Worm (Caenorhabditis elegans) whole organism, early embryonic: Measurements from ENCODE around the gene dmsr-8.

Experiments used
- B0310.2 ChIP-seq: sonication (generic microtip); optimal IDR thresholded peaks from 2 replicates; lab custom pipeline; 2016; ENCODE audit warnings: mild to moderate bottlenecking, missing genetic modification characterization, missing compliant biosample characterization
- F13C5.2 ChIP-seq: sonication (generic microtip); optimal IDR thresholded peaks from 2 replicates; lab custom pipeline; 2017; ENCODE audit warnings: mild to moderate bottlenecking, missing genetic modification characterization, inconsistent platforms, missing compliant biosample characterization
- aly-1 ChIP-seq: sonication (generic microtip); optimal IDR thresholded peaks from 2 replicates; lab custom pipeline; 2016; ENCODE audit warnings: missing genetic modification characterization, missing compliant biosample characterization
- ama-1 ChIP-seq: fragments of 150-350 bp; optimal IDR thresholded peaks from 2 replicates; lab custom pipeline; 2014
- ceh-13 ChIP-seq: fragments of 200-800 bp; sonication (Bioruptor generic); optimal IDR thresholded peaks from 2 replicates; lab custom pipeline; 2018; ENCODE audit warnings: mild to moderate bottlenecking, missing genetic modification characterization, missing compliant biosample characterization
- ceh-36 ChIP-seq: sonication (generic microtip); optimal IDR thresholded peaks from 2 replicates; lab custom pipeline; 2016; ENCODE audit warnings: missing genetic modification characterization, inconsistent platforms, missing compliant biosample characterization
- ets-7 ChIP-seq: sonication (generic microtip); optimal IDR thresholded peaks from 2 replicates; lab custom pipeline; 2016; ENCODE audit warnings: missing genotype, missing genetic modification characterization, missing compliant biosample characterization
- flt-1 ChIP-seq: fragments of 200-800 bp; sonication (Bioruptor generic); IDR thresholded peaks from 2 replicates; pipeline ENCODE4 v1.3.6; 2022; ENCODE audit warnings: missing genetic modification characterization, missing compliant biosample characterization
- hmbx-1 ChIP-seq: sonication (generic microtip); optimal IDR thresholded peaks from 2 replicates; lab custom pipeline; 2016; ENCODE audit warnings: mild to moderate bottlenecking, missing genetic modification characterization, missing compliant biosample characterization
- hmg-4 ChIP-seq: fragments of 200-800 bp; sonication (Bioruptor generic); optimal IDR thresholded peaks from 2 replicates; lab custom pipeline; 2018; ENCODE audit warnings: mild to moderate bottlenecking, missing genetic modification characterization, missing compliant biosample characterization
- hnd-1 ChIP-seq: sonication (generic microtip); optimal IDR thresholded peaks from 2 replicates; lab custom pipeline; 2016; ENCODE audit warnings: missing genetic modification characterization, missing compliant biosample characterization
- pes-1 ChIP-seq: fragments of 200-800 bp; sonication (Bioruptor generic); IDR thresholded peaks from 2 replicates; pipeline ENCODE4 v1.3.6; 2022; ENCODE audit warnings: missing genetic modification reagents, missing genetic modification characterization, missing compliant biosample characterization
- scrt-1 ChIP-seq: fragments of 200-800 bp; sonication (Bioruptor generic); IDR thresholded peaks from 2 replicates; pipeline ENCODE4 v1.3.6; 2022; ENCODE audit warnings: missing genetic modification characterization, missing compliant biosample characterization
- sea-1 ChIP-seq: fragments of 200-800 bp; sonication (Bioruptor generic); conservative IDR thresholded peaks from 2 replicates; pipeline ENCODE4 v1.3.6; 2022; ENCODE audit warnings: missing genetic modification characterization, missing compliant biosample characterization
- tbx-11 ChIP-seq: fragments of 200-800 bp; sonication (Bioruptor generic); IDR thresholded peaks from 2 replicates; pipeline ENCODE4 v1.3.6; 2022; ENCODE audit warnings: missing genetic modification characterization, missing compliant biosample characterization
- tbx-37 ChIP-seq: fragments of 200-800 bp; sonication (Bioruptor generic); conservative IDR thresholded peaks from 2 replicates; pipeline ENCODE4 v1.3.6; 2022; ENCODE audit warnings: missing genetic modification reagents, missing genetic modification characterization, missing compliant biosample characterization
- tra-4 ChIP-seq: sonication (generic microtip); optimal IDR thresholded peaks from 2 replicates; lab custom pipeline; 2017; ENCODE audit warnings: missing genetic modification characterization, missing compliant biosample characterization

dmsr-8 gene

DNA sequence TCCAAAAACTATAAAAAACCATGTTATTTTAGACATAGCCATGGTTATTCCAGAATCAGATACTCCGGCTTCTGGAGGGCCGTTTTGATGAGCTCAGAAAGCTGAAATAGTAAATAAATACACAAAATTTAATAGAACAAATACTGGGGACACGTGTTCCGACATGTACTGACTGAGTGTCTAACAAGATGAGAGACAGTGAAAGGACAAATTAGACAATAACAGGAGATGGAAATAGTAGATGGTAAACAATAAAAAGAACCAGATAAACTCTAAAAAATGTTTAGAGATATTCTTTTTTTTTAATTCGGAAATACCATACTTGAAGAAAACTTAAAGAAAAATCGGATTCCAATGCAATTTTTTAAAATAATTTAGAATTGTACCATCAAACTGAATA, 29.5 kb downstream of the dmsr-8 start, which contains the start of gene Y32F6B.1:
Gene Y32F6B.1 (minus strand): TSS at position 101 of the 400 bp plus-strand sequence.
- no peak for TF ChIP-seq ceh-13 (GFP tag; lab: Kevin White, UChicago)
- no peak for TF ChIP-seq hmg-4 (GFP tag; lab: Kevin White, UChicago)
- no peak for TF ChIP-seq flt-1 (GFP tag; lab: Robert Waterston, UW)
- TF ChIP-seq tbx-37 (GFP tag; lab: Robert Waterston, UW), result no peak
- no peak for TF ChIP-seq hmbx-1 (tag; lab: Kevin White, UChicago)
- TF ChIP-seq B0310.2 (tag; lab: Kevin White, UChicago), result no peak
- no peak for TF ChIP-seq F13C5.2 (tag; lab: Kevin White, UChicago)
- no peak for TF ChIP-seq aly-1
- TF ChIP-seq ets-7 (tag; lab: Kevin White, UChicago), result no peak
- TF ChIP-seq hnd-1, result no peak
- TF ChIP-seq sea-1 (GFP tag; lab: Robert Waterston, UW), result no peak
- no peak for TF ChIP-seq pes-1 (GFP tag; lab: Robert Waterston, UW)
- TF ChIP-seq ama-1, result no peak
- TF ChIP-seq tra-4 (tag; lab: Kevin White, UChicago), result no peak
- no peak for TF ChIP-seq scrt-1 (GFP tag; lab: Robert Waterston, UW)
- no peak for TF ChIP-seq tbx-11 (GFP tag; lab: Robert Waterston, UW)
- no peak for TF ChIP-seq ceh-36 (tag; lab: Kevin White, UChicago)

DNA sequence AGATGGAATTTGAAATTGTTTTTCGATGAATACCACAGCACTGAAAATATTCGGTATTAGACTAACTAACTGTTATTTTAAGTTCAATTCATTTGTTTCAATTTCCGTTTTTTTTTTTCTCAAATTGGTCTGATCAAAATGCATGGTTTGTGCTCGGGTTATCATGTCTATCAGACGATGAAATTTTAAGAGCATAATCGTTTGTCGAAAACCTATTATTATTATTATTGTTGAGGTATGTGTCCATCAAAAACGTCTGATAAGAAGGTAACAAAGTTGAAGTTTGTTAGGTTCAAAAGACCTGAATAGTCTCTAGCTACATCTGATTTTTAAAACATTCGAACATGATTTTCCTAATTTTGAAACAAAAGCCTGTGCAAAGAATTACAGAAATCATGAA, 30.2 kb downstream of the dmsr-8 start:
- TF ChIP-seq ceh-13 (GFP tag; lab: Kevin White, UChicago) (no peak), pes-1 (GFP tag; lab: Robert Waterston, UW) (no peak), tra-4 (tag; lab: Kevin White, UChicago) (no peak), hnd-1 (no peak), sea-1 (GFP tag; lab: Robert Waterston, UW) (no peak), B0310.2 (tag; lab: Kevin White, UChicago) (no peak), tbx-11 (GFP tag; lab: Robert Waterston, UW) (no peak), ets-7 (tag; lab: Kevin White, UChicago) (no peak), hmg-4 (GFP tag; lab: Kevin White, UChicago) (no peak)

ce11 chrV:10478097-10478828, 35.9 kb downstream of the dmsr-8 start, which contains the start of the genes crp-1 and Y32F6B.9:
Gene crp-1, plus strand, starts transcription at chrV:10478564.
Gene Y32F6B.9, plus strand, starts transcription at chrV:10478699.
- no peak for TF ChIP-seq scrt-1 (GFP tag; lab: Robert Waterston, UW)
- no peak for TF ChIP-seq ceh-36 (tag; lab: Kevin White, UChicago)
- TF ChIP-seq hmg-4 (GFP tag; lab: Kevin White, UChicago), result no peak
- no peak for TF ChIP-seq ama-1
- no peak for TF ChIP-seq ets-7 (tag; lab: Kevin White, UChicago)
- TF ChIP-seq pes-1 (GFP tag; lab: Robert Waterston, UW), result no peak
- no peak for TF ChIP-seq flt-1 (GFP tag; lab: Robert Waterston, UW)
- TF ChIP-seq ceh-13 (GFP tag; lab: Kevin White, UChicago), result no peak
- TF ChIP-seq hnd-1, result no peak
- TF ChIP-seq F13C5.2 (tag; lab: Kevin White, UChicago), result no peak
- TF ChIP-seq tbx-37 (GFP tag; lab: Robert Waterston, UW), result no peak
- no peak for TF ChIP-seq hmbx-1 (tag; lab: Kevin White, UChicago)
- no peak for TF ChIP-seq tbx-11 (GFP tag; lab: Robert Waterston, UW)
- TF ChIP-seq tra-4 (tag; lab: Kevin White, UChicago), result no peak

- TF ChIP-seq scrt-1 (GFP tag; lab: Robert Waterston, UW) (no peak), F13C5.2 (tag; lab: Kevin White, UChicago) (no peak), tbx-37 (GFP tag; lab: Robert Waterston, UW) (no peak), tbx-11 (GFP tag; lab: Robert Waterston, UW) (no peak), hnd-1 (no peak), pes-1 (GFP tag; lab: Robert Waterston, UW) (no peak), flt-1 (GFP tag; lab: Robert Waterston, UW) (no peak), sea-1 (GFP tag; lab: Robert Waterston, UW) (no peak), hmbx-1 (tag; lab: Kevin White, UChicago) (no peak), ama-1 (no peak), hmg-4 (GFP tag; lab: Kevin White, UChicago) (no peak), ceh-13 (GFP tag; lab: Kevin White, UChicago) (no peak)
Measured at ce11 chrV:10476864-10477443, 37.2 kb downstream of the dmsr-8 start.

- TF ChIP-seq B0310.2 (tag; lab: Kevin White, UChicago), result no peak
- no peak for TF ChIP-seq tbx-11 (GFP tag; lab: Robert Waterston, UW)
- TF ChIP-seq F13C5.2 (tag; lab: Kevin White, UChicago), result no peak
- no peak for TF ChIP-seq aly-1
- TF ChIP-seq ceh-36 (tag; lab: Kevin White, UChicago), result no peak
- no peak for TF ChIP-seq hnd-1
- no peak for TF ChIP-seq pes-1 (GFP tag; lab: Robert Waterston, UW)
- TF ChIP-seq ama-1, result no peak
- no peak for TF ChIP-seq ceh-13 (GFP tag; lab: Kevin White, UChicago)
- no peak for TF ChIP-seq sea-1 (GFP tag; lab: Robert Waterston, UW)
- no peak for TF ChIP-seq scrt-1 (GFP tag; lab: Robert Waterston, UW)
- TF ChIP-seq tbx-37 (GFP tag; lab: Robert Waterston, UW), result no peak
- no peak for TF ChIP-seq tra-4 (tag; lab: Kevin White, UChicago)
- no peak for TF ChIP-seq flt-1 (GFP tag; lab: Robert Waterston, UW)
- no peak for TF ChIP-seq ets-7 (tag; lab: Kevin White, UChicago)
- no peak for TF ChIP-seq hmbx-1 (tag; lab: Kevin White, UChicago)
- TF ChIP-seq hmg-4 (GFP tag; lab: Kevin White, UChicago), result no peak
Measured at ce11 chrV:10475421-10475820, 38.8 kb downstream of the dmsr-8 start.

- no peak for TF ChIP-seq tbx-11 (GFP tag; lab: Robert Waterston, UW)
- no peak for TF ChIP-seq hnd-1
- no peak for TF ChIP-seq ceh-36 (tag; lab: Kevin White, UChicago)
- no peak for TF ChIP-seq F13C5.2 (tag; lab: Kevin White, UChicago)
- TF ChIP-seq ama-1, result no peak
- TF ChIP-seq pes-1 (GFP tag; lab: Robert Waterston, UW), result no peak
Measured at ce11 chrV:10474040-10474439, 40.1 kb downstream of the dmsr-8 start.
